Fruit fly (Drosophila melanogaster) whole organism, prepupa: ENCODE data around the gene sra.

ENCODE experiments used
- CG11294 ChIP-seq: fragments of 200-800 bp; sonication (Bioruptor generic); IDR thresholded peaks from 2 replicates; pipeline ENCODE4 v1.3.6; 2022; ENCODE audit warnings: missing biosample characterization, missing genetic modification characterization
- CG11902 ChIP-seq: fragments of 200-800 bp; sonication (Bioruptor generic); optimal IDR thresholded peaks from 3 replicates; lab custom pipeline; 2016; ENCODE audit warnings: missing biosample characterization, missing genetic modification characterization
- CG15336 ChIP-seq: fragments of 200-800 bp; sonication (Bioruptor generic); IDR thresholded peaks from 2 replicates; pipeline ENCODE4 v1.3.6; 2022; ENCODE audit warnings: missing biosample characterization, missing genetic modification characterization
- CG1621 ChIP-seq: fragments of 200-800 bp; sonication (Bioruptor generic); optimal IDR thresholded peaks from 3 replicates; lab custom pipeline; 2018; ENCODE audit warnings: missing biosample characterization, mild to moderate bottlenecking, missing genetic modification characterization
- CG16779 ChIP-seq: fragments of 200-800 bp; sonication (Bioruptor generic); optimal IDR thresholded peaks from 3 replicates; lab custom pipeline; 2017; ENCODE audit warnings: missing biosample characterization, mild to moderate bottlenecking, missing genetic modification characterization
- CG3032 ChIP-seq: fragments of 200-800 bp; optimal IDR thresholded peaks from 2 replicates; lab custom pipeline; 2019; ENCODE audit warnings: missing biosample characterization, mild to moderate bottlenecking, missing genetic modification characterization, moderate library complexity
- CG31627 ChIP-seq: fragments of 200-800 bp; sonication (Bioruptor generic); optimal IDR thresholded peaks from 3 replicates; lab custom pipeline; 2016; ENCODE audit warnings: missing biosample characterization, missing genetic modification characterization
- CG32006 ChIP-seq: fragments of 200-800 bp; sonication (Bioruptor generic); optimal IDR thresholded peaks from 3 replicates; lab custom pipeline; 2017; ENCODE audit warnings: missing biosample characterization, mild to moderate bottlenecking, missing genetic modification characterization
- CG34406 ChIP-seq: fragments of 200-800 bp; sonication (Bioruptor generic); optimal IDR thresholded peaks from 3 replicates; lab custom pipeline; 2016; ENCODE audit warnings: missing biosample characterization, missing genetic modification characterization
- CG3919 ChIP-seq: fragments of 200-800 bp; sonication (Bioruptor generic); optimal IDR thresholded peaks from 3 replicates; lab custom pipeline; 2016; ENCODE audit warnings: missing biosample characterization, missing genetic modification characterization
- CG4318 ChIP-seq: fragments of 200-800 bp; sonication (Bioruptor generic); optimal IDR thresholded peaks from 3 replicates; lab custom pipeline; 2017; ENCODE audit warnings: missing biosample characterization, mild to moderate bottlenecking, missing genetic modification characterization
- CG6276 ChIP-seq: fragments of 200-800 bp; sonication (Bioruptor generic); optimal IDR thresholded peaks from 2 replicates; lab custom pipeline; 2017; ENCODE audit warnings: missing biosample characterization, mild to moderate bottlenecking, missing genetic modification characterization
- CG6792 ChIP-seq: fragments of 200-800 bp; sonication (Bioruptor generic); optimal IDR thresholded peaks from 3 replicates; lab custom pipeline; 2016; ENCODE audit warnings: missing biosample characterization, missing genetic modification characterization
- CG7368 ChIP-seq: fragments of 200-800 bp; sonication (Bioruptor generic); optimal IDR thresholded peaks from 3 replicates; lab custom pipeline; 2016; ENCODE audit warnings: missing biosample characterization, missing genetic modification characterization
- CG8119 ChIP-seq: fragments of 200-800 bp; sonication (Bioruptor generic); IDR thresholded peaks from 3 replicates; pipeline ENCODE4 v1.3.6; 2022; ENCODE audit warnings: missing biosample characterization, missing genetic modification characterization
- CG8632 ChIP-seq: fragments of 200-800 bp; sonication (Bioruptor generic); optimal IDR thresholded peaks from 3 replicates; lab custom pipeline; 2016; ENCODE audit warnings: missing biosample characterization, missing genetic modification characterization
- CG9139 ChIP-seq: fragments of 200-800 bp; sonication (Bioruptor generic); optimal IDR thresholded peaks from 3 replicates; lab custom pipeline; 2017; ENCODE audit warnings: missing biosample characterization, mild to moderate bottlenecking, missing genetic modification characterization
- Eip75B ChIP-seq: fragments of 200-800 bp; sonication (Bioruptor generic); optimal IDR thresholded peaks from 3 replicates; lab custom pipeline; 2016; ENCODE audit warnings: missing biosample characterization, missing genetic modification characterization
- Eip78C ChIP-seq: fragments of 200-800 bp; sonication (Bioruptor generic); peaks from one replicate; lab custom pipeline; 2016; ENCODE audit warnings: missing biosample characterization, missing genetic modification characterization
- Eip93F ChIP-seq: fragments of 200-800 bp; sonication (Bioruptor generic); optimal IDR thresholded peaks from 2 replicates; lab custom pipeline; 2016; ENCODE audit warnings: missing biosample characterization, mild to moderate bottlenecking, missing genetic modification characterization
- Ets21C ChIP-seq: fragments of 200-800 bp; sonication (Bioruptor generic); optimal IDR thresholded peaks from 3 replicates; lab custom pipeline; 2016; ENCODE audit warnings: missing biosample characterization, missing genetic modification characterization
- Ets96B ChIP-seq: fragments of 200-800 bp; optimal IDR thresholded peaks from 2 replicates; lab custom pipeline; 2019; ENCODE audit warnings: missing biosample characterization, mild to moderate bottlenecking, missing genetic modification characterization, moderate library complexity
- Gug ChIP-seq: fragments of 200-800 bp; sonication (Bioruptor generic); IDR thresholded peaks from 2 replicates; pipeline ENCODE4 v1.3.6; 2022; ENCODE audit warnings: missing biosample characterization, missing genetic modification characterization
- Hr38 ChIP-seq: sonication (Bioruptor generic); optimal IDR thresholded peaks from 2 replicates; lab custom pipeline; 2016; ENCODE audit warnings: missing biosample characterization, missing genetic modification characterization
- Hr39 ChIP-seq: fragments of 200-800 bp; sonication (Bioruptor generic); optimal IDR thresholded peaks from 2 replicates; lab custom pipeline; 2016; ENCODE audit warnings: missing biosample characterization, missing genetic modification characterization
- Met ChIP-seq: fragments of 200-800 bp; sonication (Bioruptor generic); optimal IDR thresholded peaks from 3 replicates; lab custom pipeline; 2016; ENCODE audit warnings: missing biosample characterization, missing genetic modification characterization
- OdsH ChIP-seq: fragments of 200-800 bp; sonication (Bioruptor generic); optimal IDR thresholded peaks from 3 replicates; lab custom pipeline; 2016; ENCODE audit warnings: missing biosample characterization, missing genetic modification characterization
- Smox ChIP-seq: fragments of 200-800 bp; sonication (Bioruptor generic); optimal IDR thresholded peaks from 3 replicates; lab custom pipeline; 2016; ENCODE audit warnings: missing biosample characterization, missing genetic modification characterization
- Sox102F ChIP-seq: fragments of 200-800 bp; sonication (Bioruptor generic); optimal IDR thresholded peaks from 2 replicates; lab custom pipeline; 2016; ENCODE audit warnings: missing biosample characterization, mild to moderate bottlenecking, missing genetic modification characterization
- Sox14 ChIP-seq: fragments of 200-800 bp; sonication (Bioruptor generic); optimal IDR thresholded peaks from 3 replicates; lab custom pipeline; 2016; ENCODE audit warnings: missing biosample characterization, missing genetic modification characterization
- Sox15 ChIP-seq: fragments of 200-800 bp; sonication (Bioruptor generic); optimal IDR thresholded peaks from 3 replicates; lab custom pipeline; 2016; ENCODE audit warnings: missing biosample characterization, missing genetic modification characterization
- achi ChIP-seq: fragments of 200-800 bp; sonication (Bioruptor generic); optimal IDR thresholded peaks from 3 replicates; lab custom pipeline; 2016; ENCODE audit warnings: missing biosample characterization, missing genetic modification characterization
- acj6 ChIP-seq: fragments of 200-800 bp; sonication (Bioruptor generic); optimal IDR thresholded peaks from 3 replicates; lab custom pipeline; 2016; ENCODE audit warnings: missing biosample characterization, missing genetic modification characterization
- cyc ChIP-seq: fragments of 200-800 bp; sonication (Bioruptor generic); optimal IDR thresholded peaks from 3 replicates; lab custom pipeline; 2016; ENCODE audit warnings: missing biosample characterization, missing genetic modification characterization
- dac ChIP-seq: fragments of 200-800 bp; sonication (Bioruptor generic); optimal IDR thresholded peaks from 2 replicates; lab custom pipeline; 2017; ENCODE audit warnings: missing biosample characterization, mild to moderate bottlenecking, missing genetic modification characterization
- eg ChIP-seq: fragments of 200-800 bp; sonication (Bioruptor generic); IDR thresholded peaks from 3 replicates; pipeline ENCODE4 v1.3.6; 2022; ENCODE audit warnings: missing biosample characterization, missing genetic modification characterization
- esn ChIP-seq: fragments of 200-800 bp; sonication (Bioruptor generic); optimal IDR thresholded peaks from 2 replicates; lab custom pipeline; 2016; ENCODE audit warnings: missing biosample characterization, mild to moderate bottlenecking, missing genetic modification characterization, moderate library complexity
- fd85E ChIP-seq: fragments of 200-800 bp; sonication (Bioruptor generic); optimal IDR thresholded peaks from 3 replicates; lab custom pipeline; 2016; ENCODE audit warnings: missing biosample characterization, missing genetic modification characterization
- lz ChIP-seq: fragments of 200-800 bp; sonication (Bioruptor generic); optimal IDR thresholded peaks from 3 replicates; lab custom pipeline; 2016; ENCODE audit warnings: missing biosample characterization, missing genetic modification characterization
- net ChIP-seq: fragments of 200-800 bp; sonication (Bioruptor generic); optimal IDR thresholded peaks from 3 replicates; lab custom pipeline; 2016; ENCODE audit warnings: missing biosample characterization, missing genetic modification characterization
- pdm3 ChIP-seq: fragments of 200-800 bp; sonication (Bioruptor generic); optimal IDR thresholded peaks from 3 replicates; lab custom pipeline; 2016; ENCODE audit warnings: missing biosample characterization, missing genetic modification characterization
- salr ChIP-seq, 2 experiments: fragments of 200-800 bp; sonication (Bioruptor generic); optimal IDR thresholded peaks; 3 replicates each; lab custom pipeline; 2016 to 2018; ENCODE audit warnings: missing biosample characterization in 2 of 2, missing genetic modification characterization in 2 of 2, mild to moderate bottlenecking in 1 of 2
- ss ChIP-seq, 2 experiments: fragments of 200-800 bp; sonication (Bioruptor generic); optimal IDR thresholded peaks; 2 replicates in 1 of 2; 3 replicates in 1 of 2; lab custom pipeline; 2017 to 2018; ENCODE audit warnings: mild to moderate bottlenecking in 2 of 2, missing biosample characterization in 2 of 2, missing genetic modification characterization in 2 of 2, moderate library complexity in 1 of 2
- topi ChIP-seq: fragments of 200-800 bp; sonication (Bioruptor generic); optimal IDR thresholded peaks from 3 replicates; lab custom pipeline; 2016; ENCODE audit warnings: missing biosample characterization, missing genetic modification characterization

Gene sra

dm6 chr3R:16209714-16210553 is 23.1 kb downstream of the sra start (continued):
- TF ChIP-seq CG4318 (GFP tag; lab: Kevin White, UChicago) (peak; percentile 77), CG6276 (GFP tag; lab: Kevin White, UChicago) (peak; percentile 73), Ets21C (GFP tag; lab: Kevin White, UChicago) (peak; percentile 46), CG6792 (GFP tag; lab: Kevin White, UChicago) (peak; percentile 70), CG11902 (GFP tag; lab: Kevin White, UChicago) (peak; percentile 65), Hr38 (GFP tag; lab: Kevin White, UChicago) (no peak), achi (GFP tag; lab: Kevin White, UChicago) (peak; percentile 83), ss (GFP tag; optimal IDR thresholded peaks at IDR 0.05; lab: Kevin White, UChicago) (peak; percentile 58 to 90), cyc (GFP tag; lab: Kevin White, UChicago) (peak; percentile 54), CG9139 (GFP tag; lab: Kevin White, UChicago) (peak; percentile 67), lz (GFP tag; lab: Kevin White, UChicago) (peak; percentile 65), dac (peak; percentile 26), Smox (GFP tag; lab: Kevin White, UChicago) (peak; percentile 66), acj6 (peak; percentile 87), salr (GFP tag; optimal IDR thresholded peaks at IDR 0.05; lab: Kevin White, UChicago) (peak; percentile 44 to 75), CG16779 (peak; percentile 59), Ets96B (tag; lab: Kevin White, UChicago) (peak; percentile 91), fd85E (peak; percentile 39), CG3032 (tag; lab: Kevin White, UChicago) (peak; percentile 89), CG8119 (GFP tag; lab: Robert Waterston, UW) (0 out of 3 replicates have a peak, but pooled peaks have one; percentile 39), Sox14 (GFP tag; lab: Kevin White, UChicago) (peak; percentile 56), CG1621 (tag; lab: Kevin White, UChicago) (no peak), CG3919 (GFP tag; lab: Kevin White, UChicago) (peak; percentile 75), Gug (GFP tag; lab: Robert Waterston, UW) (no peak), CG15336 (GFP tag; lab: Robert Waterston, UW) (no peak)
- TF ChIP-seq, all 60 proteins: peak for 53

- TF ChIP-seq CG3919 (GFP tag; lab: Kevin White, UChicago) (peak; percentile 17), topi (GFP tag; lab: Kevin White, UChicago) (peak; percentile 68), CG11294 (GFP tag; lab: Robert Waterston, UW) (no peak), Ets21C (GFP tag; lab: Kevin White, UChicago) (peak; percentile 5), CG1621 (tag; lab: Kevin White, UChicago) (peak; percentile 63), Met (GFP tag; lab: Kevin White, UChicago) (peak; percentile 55), CG31627 (GFP tag; lab: Kevin White, UChicago) (peak; percentile 43), CG7368 (GFP tag; lab: Kevin White, UChicago) (no peak), CG4318 (GFP tag; lab: Kevin White, UChicago) (peak; percentile 28), Smox (GFP tag; lab: Kevin White, UChicago) (peak; percentile 45), Eip78C (peak; percentile 91), Eip75B (GFP tag; lab: Kevin White, UChicago) (peak; percentile 14), CG8632 (peak; percentile 6), CG3032 (tag; lab: Kevin White, UChicago) (peak; percentile 69), Hr38 (GFP tag; lab: Kevin White, UChicago) (no peak), CG32006 (peak; percentile 53), net (peak; percentile 45), Sox102F (GFP tag; lab: Kevin White, UChicago) (peak; percentile 10), Ets96B (tag; lab: Kevin White, UChicago) (peak; percentile 43), CG34406 (GFP tag; lab: Kevin White, UChicago) (no peak), CG9139 (GFP tag; lab: Kevin White, UChicago) (no peak), CG8119 (GFP tag; lab: Robert Waterston, UW) (peak; percentile 13; the same call in 1 of the 3 replicates), ss (GFP tag; optimal IDR thresholded peaks at IDR 0.05; lab: Kevin White, UChicago) (peak in 1 of 2 experiments; percentile 27), achi (GFP tag; lab: Kevin White, UChicago) (no peak), pdm3 (GFP tag; lab: Kevin White, UChicago) (peak; percentile 50), salr (GFP tag; optimal IDR thresholded peaks at IDR 0.05; lab: Kevin White, UChicago) (peak in 1 of 2 experiments; percentile 85), Sox15 (no peak), lz (GFP tag; lab: Kevin White, UChicago) (peak; percentile 41), eg (GFP tag; lab: Robert Waterston, UW) (peak; percentile 14; the same call in 1 of the 3 replicates), Eip93F (no peak), Hr39 (GFP tag; lab: Kevin White, UChicago) (peak; percentile 38), Gug (GFP tag; lab: Robert Waterston, UW) (0 out of 2 replicates have a peak, but pooled peaks have one; percentile 40), esn (GFP tag; lab: Kevin White, UChicago) (peak; percentile 75), OdsH (GFP tag; lab: Kevin White, UChicago) (peak; percentile 51)
Observed at dm6 chr3R:16210808-16211578, 24.2 kb downstream of the sra start.
